Worm (Caenorhabditis elegans) whole organism, L4 larva: ENCODE results near the gene Y38C1BA.4.

ENCODE experiments used
- F10B5.3 ChIP-seq: sonication (generic microtip); optimal IDR thresholded peaks from 2 replicates; lab custom pipeline; 2016; ENCODE audit warnings: mild to moderate bottlenecking, missing genetic modification characterization, missing compliant biosample characterization
- aha-1 ChIP-seq: fragments of 150-350 bp; peaks from one replicate; lab custom pipeline; 2014; ENCODE audit warnings: missing biosample characterization, missing genetic modification characterization
- aly-2 ChIP-seq: sonication (generic microtip); optimal IDR thresholded peaks from 2 replicates; lab custom pipeline; 2018; ENCODE audit warnings: missing biosample characterization, missing genetic modification characterization
- ama-1 ChIP-seq: fragments of 150-350 bp; optimal IDR thresholded peaks from 2 replicates; lab custom pipeline; 2014; ENCODE audit warnings: inconsistent platforms, mixed read lengths
- dpl-1 ChIP-seq: fragments of 150-350 bp; optimal IDR thresholded peaks from 2 replicates; lab custom pipeline; 2014; ENCODE audit warnings: missing biosample characterization, missing genetic modification reagents, missing genetic modification characterization
- hlh-30 ChIP-seq: sonication (generic microtip); optimal IDR thresholded peaks from 2 replicates; lab custom pipeline; 2017; ENCODE audit warnings: antibody characterized with exemption, mild to moderate bottlenecking, missing genetic modification characterization, missing compliant biosample characterization; ENCODE audit not compliant: insufficient read depth
- madf-5 ChIP-seq, 2 experiments: fragments of 200-800 bp; sonication (Bioruptor generic); IDR thresholded peaks; 2 replicates each; pipeline ENCODE4 v1.3.6; 2022; ENCODE audit warnings: missing compliant biosample characterization in 2 of 2, missing genetic modification characterization in 2 of 2
- mep-1 ChIP-seq: fragments of 150-350 bp; sonication (generic microtip); optimal IDR thresholded peaks from 3 replicates; lab custom pipeline; 2014; ENCODE audit warnings: missing biosample characterization, missing genetic modification characterization
- nhr-25 ChIP-seq: sonication (generic microtip); optimal IDR thresholded peaks from 2 replicates; lab custom pipeline; 2017; ENCODE audit warnings: missing genetic modification characterization, mild to moderate bottlenecking, missing compliant biosample characterization, antibody characterized with exemption, moderate library complexity, borderline replicate concordance; ENCODE audit not compliant: insufficient read depth
- nhr-28 ChIP-seq: fragments of 150-350 bp; optimal IDR thresholded peaks from 2 replicates; lab custom pipeline; 2014; ENCODE audit warnings: missing biosample characterization, missing genetic modification characterization
- nhr-77 ChIP-seq: fragments of 150-350 bp; optimal IDR thresholded peaks from 2 replicates; lab custom pipeline; 2014; ENCODE audit warnings: missing biosample characterization, missing genetic modification characterization
- saeg-2 ChIP-seq: fragments of 200-800 bp; sonication (Bioruptor generic); IDR thresholded peaks from 2 replicates; pipeline ENCODE4 v1.3.6; 2022; ENCODE audit warnings: missing genetic modification reagents, missing genetic modification characterization, missing compliant biosample characterization
- snpc-1.2 ChIP-seq: fragments of 200-800 bp; sonication (Bioruptor generic); IDR thresholded peaks from 2 replicates; pipeline ENCODE4 v1.3.6; 2022; ENCODE audit warnings: missing genetic modification reagents, missing genetic modification characterization, missing compliant biosample characterization
- tag-97 ChIP-seq: fragments of 200-800 bp; sonication (Bioruptor generic); IDR thresholded peaks from 2 replicates; pipeline ENCODE4 v1.3.6; 2022; ENCODE audit warnings: missing genetic modification characterization, missing compliant biosample characterization
- unc-62 ChIP-seq, 3 experiments: fragments of 150-350 bp in 1 of 3; sonication (generic microtip); optimal IDR thresholded peaks in 2 of 3; peaks in 1 of 3; 1 replicate in 1 of 3; 2 replicates in 2 of 3; lab custom pipeline; 2014 to 2017; ENCODE audit warnings: missing biosample characterization in 3 of 3, missing genetic modification characterization in 3 of 3, missing genetic modification reagents in 3 of 3, missing genotype in 1 of 3
- zip-2 ChIP-seq: fragments of 150-350 bp; optimal IDR thresholded peaks from 2 replicates; lab custom pipeline; 2014; ENCODE audit warnings: missing biosample characterization, missing genetic modification characterization
- ztf-7 ChIP-seq: fragments of 150-350 bp; optimal IDR thresholded peaks from 2 replicates; lab custom pipeline; 2014; ENCODE audit warnings: missing biosample characterization, missing genetic modification characterization

Gene Y38C1BA.4

DNA sequence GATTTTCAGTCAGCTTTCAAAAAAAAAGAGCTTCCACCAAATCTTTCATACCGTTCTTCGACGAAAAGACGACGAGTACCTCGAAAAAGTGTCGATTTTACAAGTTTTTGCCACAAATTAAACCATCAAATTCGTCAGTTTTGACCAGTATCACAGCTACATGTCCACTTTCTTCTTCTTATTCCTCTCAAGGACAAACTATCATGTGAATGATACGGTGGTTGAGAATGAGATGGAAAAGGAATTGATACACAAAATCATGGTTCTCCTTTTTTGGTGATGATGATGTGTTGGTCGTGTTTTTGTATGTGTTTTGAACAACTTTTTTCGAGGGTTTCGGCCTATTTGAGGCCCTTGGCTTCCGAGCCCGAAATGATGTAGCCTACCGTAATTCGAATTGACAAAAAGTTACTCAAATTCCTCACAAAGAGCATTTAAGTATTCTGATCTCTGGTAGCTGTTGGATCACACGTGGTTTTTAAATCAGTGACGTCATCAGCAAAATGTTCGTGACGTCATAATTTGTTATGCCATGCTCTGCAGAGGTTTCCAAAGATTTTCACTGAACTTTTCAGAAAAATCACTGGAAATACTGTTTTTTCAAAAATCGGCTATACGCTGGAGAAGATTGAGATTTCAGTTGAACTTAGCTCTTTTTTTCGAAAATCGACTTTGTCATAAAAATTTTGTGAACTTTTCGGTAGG, 46.4 kb downstream of the Y38C1BA.4 start:
- peak; percentile 48 for TF ChIP-seq aha-1 (tag; lab: Kevin White, UChicago)
- TF ChIP-seq F10B5.3 (tag; lab: Kevin White, UChicago): no peak
- no peak for TF ChIP-seq hlh-30 (tag; lab: Kevin White, UChicago)
- TF ChIP-seq ama-1 (lab: Kevin White, UChicago): peak; percentile 0
- no peak for TF ChIP-seq zip-2 (tag; lab: Kevin White, UChicago)
- TF ChIP-seq ztf-7: no peak
- no peak for TF ChIP-seq madf-5 (GFP tag; IDR thresholded peaks at IDR 0.05; lab: Robert Waterston, UW)
- TF ChIP-seq nhr-28 (tag; lab: Kevin White, UChicago): peak; percentile 25
- TF ChIP-seq snpc-1.2 (GFP tag; lab: Robert Waterston, UW): no peak
- no peak for TF ChIP-seq dpl-1 (GFP tag; lab: Kevin White, UChicago)
- TF ChIP-seq saeg-2 (GFP tag; lab: Robert Waterston, UW): no peak
- no peak for TF ChIP-seq aly-2 (tag; lab: Kevin White, UChicago)
- TF ChIP-seq tag-97 (GFP tag; lab: Robert Waterston, UW): no peak
- peak in 1 of 2 experiments; percentile 78 for TF ChIP-seq unc-62 (GFP tag; optimal IDR thresholded peaks at IDR 0.05 in 1 of 2; lab: Kevin White, UChicago)
- no peak for TF ChIP-seq unc-62 (tag; optimal IDR thresholded peaks at IDR 0.05; lab: Kevin White, UChicago)

DNA sequence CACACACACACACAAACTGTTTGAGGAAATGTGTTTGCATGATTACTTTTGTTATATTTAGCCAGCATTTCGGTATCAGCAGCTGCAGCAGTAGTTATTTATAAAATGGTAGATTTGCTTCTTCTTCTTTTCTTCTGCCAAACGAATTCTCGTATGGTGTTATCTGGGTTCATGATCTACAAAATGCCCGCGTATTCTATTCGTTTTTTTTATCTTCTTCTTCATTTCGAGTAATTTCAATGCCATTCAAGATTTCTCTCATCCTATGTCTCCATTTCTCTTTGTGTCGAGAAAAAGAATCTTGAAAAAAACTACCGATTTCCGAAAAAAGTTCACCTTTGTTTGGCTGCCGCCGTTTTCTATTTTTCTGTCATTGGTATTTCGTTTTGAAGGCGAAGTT, 47.3 kb downstream of the Y38C1BA.4 start:
- TF ChIP-seq nhr-25 (tag; lab: Kevin White, UChicago): peak; percentile 36
- TF ChIP-seq mep-1 (tag; lab: Kevin White, UChicago): peak; percentile 16
- no peak for TF ChIP-seq nhr-77 (tag; lab: Kevin White, UChicago)
- TF ChIP-seq aha-1 (tag; lab: Kevin White, UChicago): peak; percentile 43
